Fruit fly (Drosophila melanogaster) whole organism, adult: ENCODE results near the gene CG7408.

Experiments
- CG11617 ChIP-seq: fragments of 200-800 bp; sonication (Bioruptor generic); optimal IDR thresholded peaks from 2 replicates; lab custom pipeline; 2017; ENCODE audit warnings: mild to moderate bottlenecking, missing biosample characterization, missing genetic modification reagents, missing genetic modification characterization
- CG12768 ChIP-seq: fragments of 200-800 bp; sonication (Bioruptor generic); optimal IDR thresholded peaks from 2 replicates; lab custom pipeline; 2017; ENCODE audit warnings: missing biosample characterization, missing genetic modification characterization, mild to moderate bottlenecking, moderate library complexity, missing genetic modification reagents
- CG14711 ChIP-seq: fragments of 200-800 bp; sonication (Bioruptor generic); optimal IDR thresholded peaks from 2 replicates; lab custom pipeline; 2018; ENCODE audit warnings: missing biosample characterization, mild to moderate bottlenecking, missing genetic modification characterization, moderate library complexity
- CG1620 ChIP-seq: fragments of 200-800 bp; sonication (Bioruptor generic); optimal IDR thresholded peaks from 2 replicates; lab custom pipeline; 2016; ENCODE audit warnings: missing biosample characterization, missing genetic modification characterization
- CG33017 ChIP-seq: fragments of 200-800 bp; sonication (Bioruptor generic); optimal IDR thresholded peaks from 2 replicates; lab custom pipeline; 2018; ENCODE audit warnings: missing biosample characterization, mild to moderate bottlenecking, missing genetic modification characterization, moderate library complexity
- CG5204 ChIP-seq: fragments of 200-800 bp; sonication (Bioruptor generic); optimal IDR thresholded peaks from 2 replicates; lab custom pipeline; 2016; ENCODE audit warnings: missing biosample characterization, missing genetic modification characterization
- CG7045 ChIP-seq: fragments of 200-800 bp; sonication (Bioruptor generic); optimal IDR thresholded peaks from 2 replicates; lab custom pipeline; 2017; ENCODE audit warnings: missing biosample characterization, mild to moderate bottlenecking, missing genetic modification characterization
- CG7101 ChIP-seq: fragments of 200-800 bp; sonication (Bioruptor generic); optimal IDR thresholded peaks from 2 replicates; lab custom pipeline; 2018; ENCODE audit warnings: missing biosample characterization, mild to moderate bottlenecking, missing genetic modification characterization, moderate library complexity
- Clk ChIP-seq: fragments of 200-800 bp; sonication (Bioruptor generic); optimal IDR thresholded peaks from 2 replicates; lab custom pipeline; 2017; ENCODE audit warnings: missing biosample characterization, missing genetic modification characterization
- Crg-1 ChIP-seq: fragments of 200-800 bp; sonication (Bioruptor generic); optimal IDR thresholded peaks from 2 replicates; lab custom pipeline; 2016; ENCODE audit warnings: missing biosample characterization, missing genetic modification characterization
- Hr96 ChIP-seq: fragments of 200-800 bp; sonication (Bioruptor generic); optimal IDR thresholded peaks from 2 replicates; lab custom pipeline; 2016; ENCODE audit warnings: missing biosample characterization, missing genetic modification characterization
- Mnt ChIP-seq: fragments of 200-800 bp; sonication (Bioruptor generic); optimal IDR thresholded peaks from 2 replicates; lab custom pipeline; 2016; ENCODE audit warnings: missing biosample characterization, mild to moderate bottlenecking, missing genetic modification characterization
- bab1 ChIP-seq: fragments of 200-800 bp; sonication (Bioruptor generic); optimal IDR thresholded peaks from 3 replicates; lab custom pipeline; 2019; ENCODE audit warnings: missing biosample characterization, mild to moderate bottlenecking, missing genetic modification characterization, moderate library complexity
- cic ChIP-seq: fragments of 200-800 bp; sonication (Bioruptor generic); optimal IDR thresholded peaks from 2 replicates; lab custom pipeline; 2017; ENCODE audit warnings: missing biosample characterization, mild to moderate bottlenecking, missing genetic modification characterization, moderate library complexity
- cnc ChIP-seq, 2 experiments: fragments of >200 bp; optimal IDR thresholded peaks; 2 replicates each; lab custom pipeline; 2017
- kay ChIP-seq: fragments of 200-800 bp; sonication (Bioruptor generic); peaks from one replicate; lab custom pipeline; 2016; ENCODE audit warnings: missing biosample characterization, missing genetic modification characterization, borderline replicate concordance
- ovo ChIP-seq: fragments of 200-800 bp; sonication (Bioruptor generic); optimal IDR thresholded peaks from 2 replicates; lab custom pipeline; 2016; ENCODE audit warnings: missing biosample characterization, missing genetic modification characterization
- pad ChIP-seq: fragments of 200-800 bp; sonication (Bioruptor generic); optimal IDR thresholded peaks from 3 replicates; lab custom pipeline; 2017; ENCODE audit warnings: missing biosample characterization, missing genetic modification characterization, mild to moderate bottlenecking, moderate library complexity, missing genetic modification reagents
- tj ChIP-seq: fragments of 200-800 bp; sonication (Bioruptor generic); optimal IDR thresholded peaks from 3 replicates; lab custom pipeline; 2017; ENCODE audit warnings: missing biosample characterization, mild to moderate bottlenecking, missing genetic modification characterization, moderate library complexity
- toe ChIP-seq: fragments of 200-800 bp; sonication (Bioruptor generic); optimal IDR thresholded peaks from 2 replicates; lab custom pipeline; 2016; ENCODE audit warnings: missing biosample characterization, missing genetic modification characterization

CG7408 gene

dm6 chr3L:17878781-17879360 is at the start of gene CG7408:
CG7408 (plus strand) TSS chr3L:17879096.
- peak; percentile 11 for TF ChIP-seq Mnt (GFP tag; lab: Kevin White, UChicago)
- TF ChIP-seq CG12768 (GFP tag; lab: Kevin White, UChicago) = peak; percentile 13
- TF ChIP-seq cnc (optimal IDR thresholded peaks at IDR 0.05; lab: Kevin White, UChicago) = no peak
- peak; percentile 80 for TF ChIP-seq kay (GFP tag; lab: Kevin White, UChicago)
- peak; percentile 19 for TF ChIP-seq ovo

- no peak for TF ChIP-seq Hr96 (GFP tag; lab: Kevin White, UChicago)
- TF ChIP-seq CG14711 = no peak
- no peak for TF ChIP-seq CG5204
- TF ChIP-seq CG12768 (GFP tag; lab: Kevin White, UChicago) = no peak
- TF ChIP-seq Mnt (GFP tag; lab: Kevin White, UChicago) = no peak
- no peak for TF ChIP-seq cnc (optimal IDR thresholded peaks at IDR 0.05; lab: Kevin White, UChicago)
- TF ChIP-seq Clk (GFP tag; lab: Kevin White, UChicago) = no peak
- TF ChIP-seq CG33017 = no peak
- TF ChIP-seq CG7045 (GFP tag; lab: Kevin White, UChicago) = no peak
- no peak for TF ChIP-seq CG11617 (GFP tag; lab: Kevin White, UChicago)
- TF ChIP-seq tj (GFP tag; lab: Kevin White, UChicago) = no peak
These were observed 45.4 kb upstream of the CG7408 start, which contains the start of gene CG32188 for dm6 chr3L:17833525-17833924. CG32188 (minus strand) TSS chr3L:17833625.

- TF ChIP-seq pad (GFP tag; lab: Kevin White, UChicago) (no peak), CG7045 (GFP tag; lab: Kevin White, UChicago) (no peak), Crg-1 (no peak), cnc (optimal IDR thresholded peaks at IDR 0.05; lab: Kevin White, UChicago) (no peak), Hr96 (GFP tag; lab: Kevin White, UChicago) (no peak), toe (GFP tag; lab: Kevin White, UChicago) (no peak), CG12768 (GFP tag; lab: Kevin White, UChicago) (no peak), Clk (GFP tag; lab: Kevin White, UChicago) (no peak), kay (GFP tag; lab: Kevin White, UChicago) (no peak), cic (GFP tag; lab: Kevin White, UChicago) (no peak), CG11617 (GFP tag; lab: Kevin White, UChicago) (no peak), CG33017 (no peak), Mnt (GFP tag; lab: Kevin White, UChicago) (no peak), ovo (no peak), bab1 (GFP tag; lab: Kevin White, UChicago) (no peak)
These were observed 43.8 kb upstream of the CG7408 start, which contains the start of gene CG32189 for dm6 chr3L:17835074-17835473. CG32189 (minus strand) TSS chr3L:17835174.

- TF ChIP-seq bab1 (GFP tag; lab: Kevin White, UChicago) (peak; percentile 69), cnc (optimal IDR thresholded peaks at IDR 0.05; lab: Kevin White, UChicago) (peak in 1 of 2 experiments; percentile 75), ovo (no peak), kay (GFP tag; lab: Kevin White, UChicago) (no peak), Crg-1 (no peak), Clk (GFP tag; lab: Kevin White, UChicago) (peak; percentile 31), CG14711 (peak; percentile 95), CG33017 (peak; percentile 57), cic (GFP tag; lab: Kevin White, UChicago) (peak; percentile 78), Mnt (GFP tag; lab: Kevin White, UChicago) (peak; percentile 44), tj (GFP tag; lab: Kevin White, UChicago) (peak; percentile 52), CG12768 (GFP tag; lab: Kevin White, UChicago) (peak; percentile 83), CG1620 (GFP tag; lab: Kevin White, UChicago) (no peak), CG5204 (no peak), CG7101 (tag; lab: Kevin White, UChicago) (peak; percentile 60), Hr96 (GFP tag; lab: Kevin White, UChicago) (peak; percentile 67), CG11617 (GFP tag; lab: Kevin White, UChicago) (peak; percentile 58), toe (GFP tag; lab: Kevin White, UChicago) (peak; percentile 64), pad (GFP tag; lab: Kevin White, UChicago) (peak; percentile 98), CG7045 (GFP tag; lab: Kevin White, UChicago) (peak; percentile 24)
These were observed 37.8 kb upstream of the CG7408 start, which contains the start of gene CG5577 for dm6 chr3L:17841085-17841606. CG5577 (minus strand) TSS chr3L:17841427.

dm6 chr3L:17842892-17843703 is 35.8 kb upstream of the CG7408 start, which contains the start of gene CG5567:
CG5567 (minus strand) TSS chr3L:17843544.
- TF ChIP-seq Hr96 (GFP tag; lab: Kevin White, UChicago) (no peak), CG12768 (GFP tag; lab: Kevin White, UChicago) (peak; percentile 10), ovo (no peak)
